Fruit fly (Drosophila melanogaster) whole organism, embryonic: ENCODE results near the gene CG31638.
A peak's percentile ranks its signal among the peaks of the same experiment; 100 is the strongest.

Experiments
- ATbp ChIP-seq: fragments of 200-800 bp; sonication (Bioruptor generic); optimal IDR thresholded peaks from 2 replicates; lab custom pipeline; 2017; ENCODE audit warnings: missing biosample characterization, mild to moderate bottlenecking, missing genetic modification characterization, missing genetic modification reagents
- Antp ChIP-seq: fragments of 200-800 bp; sonication (Bioruptor generic); optimal IDR thresholded peaks from 3 replicates; lab custom pipeline; 2016; ENCODE audit warnings: missing biosample characterization, missing genetic modification characterization
- Asciz ChIP-seq: fragments of 200-800 bp; sonication (Bioruptor generic); optimal IDR thresholded peaks from 2 replicates; lab custom pipeline; 2017; ENCODE audit warnings: missing biosample characterization, mild to moderate bottlenecking, missing genetic modification characterization, missing genetic modification reagents
- BEAF-32 ChIP-seq: fragments of 200-800 bp; sonication (Bioruptor generic); optimal IDR thresholded peaks from 3 replicates; lab custom pipeline; 2017; ENCODE audit warnings: missing biosample characterization, missing genetic modification characterization, mild to moderate bottlenecking, moderate library complexity, missing genetic modification reagents
- CG10321 ChIP-seq: fragments of 200-800 bp; sonication (Bioruptor generic); IDR thresholded peaks from 2 replicates; pipeline ENCODE4 v1.3.6; 2022; ENCODE audit warnings: missing biosample characterization, missing genetic modification characterization
- CG11085 ChIP-seq: fragments of 200-800 bp; sonication (Bioruptor generic); IDR thresholded peaks from 2 replicates; pipeline ENCODE4 v1.3.6; 2022; ENCODE audit warnings: missing biosample characterization, missing genetic modification characterization
- CG12299 ChIP-seq: fragments of 200-800 bp; sonication (Bioruptor generic); optimal IDR thresholded peaks from 2 replicates; lab custom pipeline; 2018; ENCODE audit warnings: missing biosample characterization, mild to moderate bottlenecking, missing genetic modification characterization
- CG12659 ChIP-seq: fragments of 200-800 bp; sonication (Bioruptor generic); optimal IDR thresholded peaks from 3 replicates; lab custom pipeline; 2017; ENCODE audit warnings: mild to moderate bottlenecking, missing biosample characterization, missing genetic modification reagents, missing genetic modification characterization
- CG12769 ChIP-seq: fragments of 200-800 bp; sonication (Bioruptor generic); optimal IDR thresholded peaks from 2 replicates; lab custom pipeline; 2019; ENCODE audit warnings: missing biosample characterization, mild to moderate bottlenecking, missing genetic modification characterization, moderate library complexity
- CG1529 ChIP-seq: fragments of 200-800 bp; sonication (Bioruptor generic); optimal IDR thresholded peaks from 3 replicates; lab custom pipeline; 2018; ENCODE audit warnings: missing biosample characterization, missing genetic modification characterization
- CG16779 ChIP-seq: fragments of 200-800 bp; sonication (Bioruptor generic); IDR thresholded peaks from 2 replicates; pipeline ENCODE4 v1.3.6; 2022; ENCODE audit warnings: missing biosample characterization, missing genetic modification characterization
- CG31388 ChIP-seq: fragments of 200-800 bp; sonication (Bioruptor generic); optimal IDR thresholded peaks from 2 replicates; lab custom pipeline; 2016; ENCODE audit warnings: missing biosample characterization, missing genetic modification characterization
- CG4730 ChIP-seq: fragments of 200-800 bp; sonication (Bioruptor generic); IDR thresholded peaks from 2 replicates; pipeline ENCODE4 v1.3.6; 2022; ENCODE audit warnings: missing biosample characterization, missing genetic modification characterization
- CG8290 ChIP-seq, 3 experiments: fragments of 200-800 bp; sonication (Bioruptor generic); optimal IDR thresholded peaks; 2 replicates each; lab custom pipeline; 2016 to 2019; ENCODE audit warnings: missing biosample characterization in 3 of 3, missing genetic modification characterization in 3 of 3, mild to moderate bottlenecking in 2 of 3, moderate library complexity in 1 of 3
- D19A ChIP-seq: fragments of 200-800 bp; optimal IDR thresholded peaks from 3 replicates; lab custom pipeline; 2019; ENCODE audit warnings: missing biosample characterization, mild to moderate bottlenecking, missing genetic modification characterization, moderate library complexity
- Doc2 ChIP-seq: fragments of 200-800 bp; sonication (Bioruptor generic); IDR thresholded peaks from 2 replicates; pipeline ENCODE4 v1.3.6; 2022; ENCODE audit warnings: missing biosample characterization, missing genetic modification characterization
- Dp ChIP-seq: fragments of 200-800 bp; sonication (Bioruptor generic); optimal IDR thresholded peaks from 2 replicates; lab custom pipeline; 2018; ENCODE audit warnings: missing biosample characterization, mild to moderate bottlenecking, missing genetic modification characterization, moderate library complexity
- H2.0 ChIP-seq: fragments of 200-800 bp; sonication (Bioruptor generic); IDR thresholded peaks from 2 replicates; pipeline ENCODE4 v1.3.6; 2022; ENCODE audit warnings: missing biosample characterization, missing genetic modification characterization
- HLH54F ChIP-seq: fragments of 200-800 bp; sonication (Bioruptor generic); optimal IDR thresholded peaks from 3 replicates; lab custom pipeline; 2016; ENCODE audit warnings: missing biosample characterization, missing genetic modification characterization
- Hand ChIP-seq: fragments of 200-800 bp; sonication (Bioruptor generic); optimal IDR thresholded peaks from 2 replicates; lab custom pipeline; 2017; ENCODE audit warnings: mild to moderate bottlenecking, missing biosample characterization, missing genetic modification reagents, missing genetic modification characterization
- Lhr ChIP-seq: fragments of 200-800 bp; sonication (Bioruptor generic); optimal IDR thresholded peaks from 3 replicates; lab custom pipeline; 2017; ENCODE audit warnings: mild to moderate bottlenecking, missing biosample characterization, missing genetic modification reagents, missing genetic modification characterization
- MBD-R2 ChIP-seq: fragments of 200-800 bp; sonication (Bioruptor generic); IDR thresholded peaks from 2 replicates; pipeline ENCODE4 v1.3.6; 2022; ENCODE audit warnings: missing biosample characterization, missing genetic modification characterization
- NK7.1 ChIP-seq: fragments of 200-800 bp; sonication (Bioruptor generic); optimal IDR thresholded peaks from 3 replicates; lab custom pipeline; 2016; ENCODE audit warnings: missing biosample characterization, missing genetic modification characterization
- Neu2 ChIP-seq: fragments of 200-800 bp; sonication (Bioruptor generic); optimal IDR thresholded peaks from 3 replicates; lab custom pipeline; 2016; ENCODE audit warnings: missing biosample characterization, missing genetic modification characterization, borderline replicate concordance
- Opbp ChIP-seq: fragments of 200-800 bp; sonication (Bioruptor generic); IDR thresholded peaks from 3 replicates; pipeline ENCODE4 v1.3.6; 2022; ENCODE audit warnings: missing biosample characterization, missing genetic modification characterization; ENCODE audit not compliant: partially characterized antibody
- Rfx ChIP-seq: fragments of 200-800 bp; sonication (Bioruptor generic); IDR thresholded peaks from 2 replicates; pipeline ENCODE4 v1.3.6; 2022; ENCODE audit warnings: missing biosample characterization, missing genetic modification characterization
- Vsx1 ChIP-seq: fragments of 200-800 bp; sonication (Bioruptor generic); optimal IDR thresholded peaks from 2 replicates; lab custom pipeline; 2017; ENCODE audit warnings: missing biosample characterization, mild to moderate bottlenecking, missing genetic modification characterization, missing genetic modification reagents
- al ChIP-seq: fragments of 200-800 bp; sonication (Bioruptor generic); IDR thresholded peaks from 2 replicates; pipeline ENCODE4 v1.3.6; 2022; ENCODE audit warnings: missing biosample characterization, missing genetic modification characterization
- ap ChIP-seq: fragments of 200-800 bp; sonication (Bioruptor generic); IDR thresholded peaks from 2 replicates; pipeline ENCODE4 v1.3.6; 2022; ENCODE audit warnings: missing biosample characterization, missing genetic modification characterization
- bigmax ChIP-seq: fragments of 200-800 bp; sonication (Bioruptor generic); optimal IDR thresholded peaks from 2 replicates; lab custom pipeline; 2018; ENCODE audit warnings: missing biosample characterization, mild to moderate bottlenecking, missing genetic modification characterization
- bowl ChIP-seq: fragments of 200-800 bp; sonication (Bioruptor generic); IDR thresholded peaks from 2 replicates; pipeline ENCODE4 v1.3.6; 2022; ENCODE audit warnings: missing biosample characterization, missing genetic modification characterization
- btn ChIP-seq: fragments of 200-800 bp; sonication (Bioruptor generic); optimal IDR thresholded peaks from 2 replicates; lab custom pipeline; 2016; ENCODE audit warnings: missing biosample characterization, missing genetic modification characterization
- chn ChIP-seq: fragments of 200-800 bp; sonication (Bioruptor generic); optimal IDR thresholded peaks from 2 replicates; lab custom pipeline; 2016; ENCODE audit warnings: missing biosample characterization, missing genetic modification characterization
- ci ChIP-seq: fragments of 200-800 bp; sonication (Bioruptor generic); IDR thresholded peaks from 3 replicates; pipeline ENCODE4 v1.3.6; 2022; ENCODE audit warnings: missing biosample characterization, missing genetic modification characterization
- dimm ChIP-seq: fragments of 200-800 bp; sonication (Bioruptor generic); IDR thresholded peaks from 2 replicates; pipeline ENCODE4 v1.3.6; 2022; ENCODE audit warnings: missing biosample characterization, missing genetic modification characterization
- eyg ChIP-seq: fragments of 200-800 bp; sonication (Bioruptor generic); optimal IDR thresholded peaks from 3 replicates; lab custom pipeline; 2016; ENCODE audit warnings: missing biosample characterization, missing genetic modification characterization
- h ChIP-seq: fragments of >200 bp; optimal IDR thresholded peaks from 2 replicates; lab custom pipeline; 2017
- hbn ChIP-seq: fragments of 200-800 bp; sonication (Bioruptor generic); IDR thresholded peaks from 2 replicates; pipeline ENCODE4 v1.3.6; 2022; ENCODE audit warnings: missing biosample characterization, missing genetic modification characterization; ENCODE audit not compliant: partially characterized antibody
- jigr1 ChIP-seq: fragments of 200-800 bp; sonication (Bioruptor generic); IDR thresholded peaks from 3 replicates; pipeline ENCODE4 v1.3.6; 2022; ENCODE audit warnings: missing biosample characterization, missing genetic modification characterization
- nerfin-2 ChIP-seq: fragments of 200-800 bp; sonication (Bioruptor generic); IDR thresholded peaks from 2 replicates; pipeline ENCODE4 v1.3.6; 2022; ENCODE audit warnings: missing biosample characterization, missing genetic modification characterization; ENCODE audit not compliant: partially characterized antibody
- nom ChIP-seq: fragments of 200-800 bp; sonication (Bioruptor generic); optimal IDR thresholded peaks from 2 replicates; lab custom pipeline; 2017; ENCODE audit warnings: missing biosample characterization, missing genetic modification characterization, mild to moderate bottlenecking, moderate library complexity, missing genetic modification reagents
- otp ChIP-seq: fragments of 200-800 bp; sonication (Bioruptor generic); IDR thresholded peaks from 3 replicates; pipeline ENCODE4, ENCODE4 v1.3.6; 2022; ENCODE audit warnings: missing biosample characterization, missing genetic modification characterization
- rib ChIP-seq: fragments of 200-800 bp; sonication (Bioruptor generic); IDR thresholded peaks from 2 replicates; pipeline ENCODE4 v1.3.6; 2022; ENCODE audit warnings: missing biosample characterization, missing genetic modification characterization
- row ChIP-seq: fragments of 200-800 bp; sonication (Bioruptor generic); IDR thresholded peaks from 3 replicates; pipeline ENCODE4 v1.3.6; 2022; ENCODE audit warnings: missing biosample characterization, missing genetic modification characterization
- sd ChIP-seq: fragments of 200-800 bp; sonication (Bioruptor generic); optimal IDR thresholded peaks from 3 replicates; lab custom pipeline; 2018; ENCODE audit warnings: missing biosample characterization, mild to moderate bottlenecking, missing genetic modification characterization, moderate library complexity
- sens ChIP-seq: fragments of 200-800 bp; sonication (Bioruptor generic); peaks from one replicate; lab custom pipeline; 2016; ENCODE audit warnings: missing biosample characterization, missing genetic modification characterization
- seq ChIP-seq: fragments of 200-800 bp; sonication (Bioruptor generic); IDR thresholded peaks from 2 replicates; pipeline ENCODE4 v1.3.6; 2022; ENCODE audit warnings: missing biosample characterization, missing genetic modification characterization
- sr ChIP-seq: fragments of 200-800 bp; sonication (Bioruptor generic); IDR thresholded peaks from 3 replicates; pipeline ENCODE4 v1.3.6; 2022; ENCODE audit warnings: missing biosample characterization, missing genetic modification characterization
- tap ChIP-seq: fragments of 200-800 bp; optimal IDR thresholded peaks from 3 replicates; lab custom pipeline; 2019; ENCODE audit warnings: missing biosample characterization, mild to moderate bottlenecking, missing genetic modification characterization, moderate library complexity
- tin ChIP-seq: fragments of 200-800 bp; sonication (Bioruptor generic); optimal IDR thresholded peaks from 3 replicates; lab custom pipeline; 2016; ENCODE audit warnings: missing biosample characterization, missing genetic modification characterization
- vfl ChIP-seq: fragments of 200-800 bp; sonication (Bioruptor generic); optimal IDR thresholded peaks from 2 replicates; lab custom pipeline; 2016; ENCODE audit warnings: missing biosample characterization, missing genetic modification characterization
- yki ChIP-seq: fragments of >200 bp; optimal IDR thresholded peaks from 3 replicates; lab custom pipeline; 2018

CG31638 gene

dm6 chr2L:6465497-6465896, 25.4 kb upstream of the CG31638 start, which contains the start of gene Rchy1 (continued):
- TF ChIP-seq ATbp (GFP tag; lab: Kevin White, UChicago), result no peak
- TF ChIP-seq CG31388, result no peak
- no peak for TF ChIP-seq dimm
- no peak for TF ChIP-seq BEAF-32 (GFP tag; lab: Kevin White, UChicago)
- no peak for TF ChIP-seq tin
- TF ChIP-seq Vsx1 (GFP tag; lab: Kevin White, UChicago), result peak; percentile 5
- TF ChIP-seq row (GFP tag; lab: Robert Waterston, UW), result no peak; the same call in 2 of the 3 replicates
- peak; percentile 34 for TF ChIP-seq sd (tag; lab: Kevin White, UChicago)
- TF ChIP-seq NK7.1 (GFP tag; lab: Kevin White, UChicago), result no peak
- TF ChIP-seq btn (GFP tag; lab: Kevin White, UChicago), result no peak
- TF ChIP-seq MBD-R2 (GFP tag; lab: Robert Waterston, UW), result peak; percentile 11; the same call in 1 of the 2 replicates
- no peak for TF ChIP-seq CG11085 (GFP tag; lab: Robert Waterston, UW)
- peak; percentile 35 for TF ChIP-seq CG12769
- TF ChIP-seq rib (GFP tag; lab: Robert Waterston, UW), result 0 out of 2 replicates have a peak, but pooled peaks have one; percentile 37
- peak; percentile 40 for TF ChIP-seq Hand
- no peak for TF ChIP-seq bigmax (GFP tag; lab: Kevin White, UChicago)
- peak; percentile 13 for TF ChIP-seq CG12299 (tag; lab: Kevin White, UChicago)
- TF ChIP-seq sr, result no peak
- 0 out of 2 replicates have a peak, but pooled peaks have one; percentile 18 for TF ChIP-seq CG16779
- TF ChIP-seq Asciz (GFP tag; lab: Kevin White, UChicago), result peak; percentile 13
- TF ChIP-seq Doc2 (GFP tag; lab: Robert Waterston, UW), result no peak
- no peak for TF ChIP-seq Lhr (GFP tag; lab: Kevin White, UChicago)
- TF ChIP-seq H2.0 (GFP tag; lab: Robert Waterston, UW), result no peak
- TF ChIP-seq Opbp (GFP tag; lab: Robert Waterston, UW), result 0 out of 3 replicates have a peak, but pooled peaks have one; percentile 28
- TF ChIP-seq otp (GFP tag; lab: Robert Waterston, UW), result peak; percentile 48; the same call in 1 of the 3 replicates
- TF ChIP-seq CG8290 (GFP tag; optimal IDR thresholded peaks at IDR 0.05; lab: Kevin White, UChicago), result no peak
- TF ChIP-seq CG8290 (tag; optimal IDR thresholded peaks at IDR 0.05; lab: Kevin White, UChicago), result peak in 1 of 2 experiments; percentile 68
- TF ChIP-seq Neu2, result no peak
- TF ChIP-seq chn (GFP tag; lab: Kevin White, UChicago), result no peak
- no peak for TF ChIP-seq HLH54F (GFP tag; lab: Kevin White, UChicago)
- TF ChIP-seq hbn (GFP tag; lab: Robert Waterston, UW), result no peak
- TF ChIP-seq nerfin-2 (GFP tag; lab: Robert Waterston, UW), result no peak
- TF ChIP-seq CG10321, result no peak
- TF ChIP-seq CG1529 (GFP tag; lab: Kevin White, UChicago), result no peak
- TF ChIP-seq Dp (GFP tag; lab: Kevin White, UChicago), result peak; percentile 13
- TF ChIP-seq vfl (GFP tag; lab: Kevin White, UChicago), result no peak
- TF ChIP-seq h (lab: Kevin White, UChicago), result no peak
- no peak for TF ChIP-seq tap (tag; lab: Kevin White, UChicago)
- TF ChIP-seq ap (GFP tag; lab: Robert Waterston, UW), result no peak
- TF ChIP-seq yki (lab: Kevin White, UChicago), result no peak
- TF ChIP-seq Antp, result no peak
- peak; percentile 45 for TF ChIP-seq CG12659 (GFP tag; lab: Kevin White, UChicago)
- no peak for TF ChIP-seq D19A
- no peak for TF ChIP-seq sens (GFP tag; lab: Kevin White, UChicago)
- TF ChIP-seq al (GFP tag; lab: Robert Waterston, UW), result no peak
- TF ChIP-seq CG4730 (GFP tag; lab: Robert Waterston, UW), result no peak
- peak; percentile 45; the same call in 1 of the 2 replicates for TF ChIP-seq Rfx
- TF ChIP-seq eyg, result peak; percentile 12
- peak; percentile 17; the same call in 1 of the 2 replicates for TF ChIP-seq seq (GFP tag; lab: Robert Waterston, UW)
- TF ChIP-seq nom, result peak; percentile 36
- peak; percentile 68; the same call in 2 of the 3 replicates for TF ChIP-seq ci (GFP tag; lab: Robert Waterston, UW)
- TF ChIP-seq jigr1 (GFP tag; lab: Robert Waterston, UW), result no peak
- 0 out of 2 replicates have a peak, but pooled peaks have one; percentile 12 for TF ChIP-seq bowl (GFP tag; lab: Robert Waterston, UW)
